Fruit fly (Drosophila melanogaster): ENCODE results near the gene gudu.

gudu gene

DNA sequence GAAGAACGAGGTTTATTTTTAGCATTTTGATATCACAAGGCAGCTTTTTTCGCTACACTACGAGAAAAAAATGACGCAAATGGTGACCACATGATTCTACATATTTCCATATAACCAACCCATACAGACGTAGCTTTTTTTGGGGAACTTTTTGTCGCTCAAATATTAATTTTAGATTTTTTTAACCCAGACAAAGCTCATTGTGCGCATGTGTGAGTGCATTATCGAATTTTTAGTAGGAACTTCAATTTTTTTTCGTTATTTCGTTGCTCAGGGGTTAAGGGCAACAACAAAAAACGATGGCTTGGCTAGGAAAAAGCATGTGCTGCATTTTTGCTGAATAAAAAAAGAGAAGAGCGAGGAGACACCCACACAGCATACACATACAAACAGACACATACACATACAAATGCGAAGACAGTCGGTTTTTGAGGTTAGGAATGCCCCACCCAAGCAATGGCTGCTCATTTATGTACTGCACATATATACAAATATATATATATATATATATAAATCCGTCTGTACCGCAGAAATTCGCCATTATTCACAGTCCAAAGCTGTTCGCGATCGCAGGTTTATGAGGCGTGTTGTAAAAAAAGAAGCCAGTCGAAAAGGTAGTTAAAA, 36.1 kb downstream of the gudu start (continued):
- TF ChIP-seq ara (GFP tag; IDR thresholded peaks at IDR 0.05) (no peak), bigmax (GFP tag; optimal IDR thresholded peaks at IDR 0.05) (peak; percentile 93), row (GFP tag; IDR thresholded peaks at IDR 0.05) (peak; percentile 19; the same call in 1 of the 3 replicates), prd (optimal IDR thresholded peaks at IDR 0.05) (no peak), prd (GFP tag; IDR thresholded peaks at IDR 0.05) (no peak), bsh (GFP tag; optimal IDR thresholded peaks at IDR 0.05) (peak in 1 of 2 experiments; percentile 33), Ets65A (GFP tag) (peak; percentile 52), sd (tag; optimal IDR thresholded peaks at IDR 0.05) (peak; percentile 47), Drgx (GFP tag; IDR thresholded peaks at IDR 0.05) (peak; percentile 52; the same call in 1 of the 2 replicates), Bdp1 (GFP tag; optimal IDR thresholded peaks at IDR 0.05) (no peak), ttk (GFP tag; IDR thresholded peaks at IDR 0.05) (0 out of 2 replicates have a peak, but pooled peaks have one; percentile 22), CG10431 (GFP tag; optimal IDR thresholded peaks at IDR 0.05) (no peak), CG11504 (tag; optimal IDR thresholded peaks at IDR 0.05) (peak; percentile 5), gsb-n (tag; optimal IDR thresholded peaks at IDR 0.05) (no peak), chn (GFP tag; optimal IDR thresholded peaks at IDR 0.05) (no peak), corto (GFP tag; optimal IDR thresholded peaks at IDR 0.05) (peak; percentile 7), HHEX (GFP tag; optimal IDR thresholded peaks at IDR 0.05) (peak; percentile 28), CG8089 (GFP tag; optimal IDR thresholded peaks at IDR 0.05) (no peak), slbo (GFP tag; IDR thresholded peaks at IDR 0.05) (no peak), eve (GFP tag; optimal IDR thresholded peaks at IDR 0.05) (peak in 1 of 2 experiments; percentile 19), pum (GFP tag; optimal IDR thresholded peaks at IDR 0.05) (no peak), CG5180 (GFP tag; optimal IDR thresholded peaks at IDR 0.05) (no peak), NC2α (GFP tag; optimal IDR thresholded peaks at IDR 0.05) (no peak), stwl (tag; optimal IDR thresholded peaks at IDR 0.05) (no peak)

DNA sequence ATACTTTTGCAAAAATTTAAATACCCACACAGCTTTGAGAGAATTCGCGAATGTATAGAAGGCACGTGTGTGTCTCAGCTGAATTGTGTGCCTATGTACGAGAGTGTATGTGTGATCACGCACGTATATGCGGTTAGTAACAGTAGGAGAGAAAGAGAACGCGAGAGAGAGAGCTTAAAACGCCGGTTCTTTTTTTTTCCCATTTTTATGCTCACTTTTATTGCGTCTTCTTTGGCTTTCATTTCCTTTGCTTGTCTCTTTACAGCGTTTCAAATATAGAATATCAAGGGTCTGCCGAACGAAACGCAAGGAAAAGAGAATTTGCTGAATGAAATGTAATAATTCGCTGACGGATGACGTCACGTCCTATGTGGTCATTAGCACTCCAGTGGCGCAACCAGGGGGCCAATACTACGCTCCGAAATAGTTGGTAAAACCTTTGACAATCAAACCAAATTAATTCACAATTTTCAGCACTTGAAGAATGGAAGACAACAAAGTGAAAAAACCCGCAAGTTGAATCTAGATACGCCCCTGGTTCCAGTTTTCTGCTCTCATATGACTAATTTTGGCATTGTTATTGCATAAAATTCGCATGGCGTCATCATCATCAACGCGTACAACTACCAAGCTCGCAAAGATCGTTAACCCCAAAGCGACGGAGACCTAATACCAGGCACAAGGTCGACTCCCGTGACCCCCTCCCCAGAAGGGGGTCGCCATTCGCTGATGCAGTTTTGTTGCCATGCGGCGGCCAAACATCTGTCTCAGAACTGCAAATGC, 36.8 kb downstream of the gudu start:
- TF ChIP-seq ssp (GFP tag; IDR thresholded peaks at IDR 0.05), result no peak
- TF ChIP-seq Dref (GFP tag; IDR thresholded peaks at IDR 0.05), result 0 out of 2 replicates have a peak, but pooled peaks have one; percentile 31
- TF ChIP-seq Hmr (GFP tag; optimal IDR thresholded peaks at IDR 0.05), result peak; percentile 85
- peak; percentile 29 for TF ChIP-seq CG13894 (tag; optimal IDR thresholded peaks at IDR 0.05)
- TF ChIP-seq Dbx (GFP tag; IDR thresholded peaks at IDR 0.05), result peak; percentile 92
- peak; percentile 88 for TF ChIP-seq lab (GFP tag; optimal IDR thresholded peaks at IDR 0.05)
- TF ChIP-seq vvl (GFP tag; IDR thresholded peaks at IDR 0.05), result peak; percentile 68; the same call in 1 of the 2 replicates
- no peak for TF ChIP-seq CG7963 (GFP tag; IDR thresholded peaks at IDR 0.05; ENCODE audit: partially characterized antibody)
- peak; percentile 26 for TF ChIP-seq nau (GFP tag; optimal IDR thresholded peaks at IDR 0.05)
- peak; percentile 66 for TF ChIP-seq CG18011 (GFP tag; optimal IDR thresholded peaks at IDR 0.05)
- peak; percentile 32 for TF ChIP-seq ab (GFP tag; optimal IDR thresholded peaks at IDR 0.05)
- peak; percentile 59 for TF ChIP-seq shn (GFP tag; optimal IDR thresholded peaks at IDR 0.05)
- 0 out of 3 replicates have a peak, but pooled peaks have one; percentile 20 for TF ChIP-seq H15 (GFP tag; IDR thresholded peaks at IDR 0.05)
- TF ChIP-seq slou (GFP tag; optimal IDR thresholded peaks at IDR 0.05), result peak; percentile 12
- peak; percentile 70 for TF ChIP-seq Aef1 (GFP tag; IDR thresholded peaks at IDR 0.05)
- no peak for TF ChIP-seq ken (GFP tag; IDR thresholded peaks at IDR 0.05)
- TF ChIP-seq crol (GFP tag; IDR thresholded peaks at IDR 0.05), result 0 out of 2 replicates have a peak, but pooled peaks have one; percentile 18
- peak; percentile 64 for TF ChIP-seq grau (tag; optimal IDR thresholded peaks at IDR 0.05)
- TF ChIP-seq CG15269 (tag; optimal IDR thresholded peaks at IDR 0.05), result peak; percentile 41
- no peak for TF ChIP-seq CG1792 (GFP tag; optimal IDR thresholded peaks at IDR 0.05)
- peak; percentile 8 for TF ChIP-seq CG17385 (GFP tag; optimal IDR thresholded peaks at IDR 0.05)
- peak; percentile 32 for TF ChIP-seq Sox102F (GFP tag; optimal IDR thresholded peaks at IDR 0.05)
- TF ChIP-seq CG3847 (GFP tag; IDR thresholded peaks at IDR 0.05), result peak; percentile 80
- TF ChIP-seq sug (tag; optimal IDR thresholded peaks at IDR 0.05), result peak; percentile 42
- peak; percentile 27 for TF ChIP-seq CG3163 (GFP tag; optimal IDR thresholded peaks at IDR 0.05)

Data from whole organism, embryonic.